Worm (Caenorhabditis elegans) whole organism, L4 larva: ENCODE data around the gene drr-2.

Experiments used
- F26F4.8 ChIP-seq: fragments of 200-800 bp; sonication (Bioruptor generic); conservative IDR thresholded peaks from 2 replicates; pipeline ENCODE4 v1.3.6; 2022; ENCODE audit warnings: missing genetic modification characterization, missing compliant biosample characterization
- F44E2.7 ChIP-seq: fragments of 200-800 bp; sonication (Bioruptor generic); IDR thresholded peaks from 2 replicates; pipeline ENCODE4 v2.1.2; 2022; ENCODE audit warnings: missing genetic modification characterization, missing compliant biosample characterization
- T20F7.1 ChIP-seq: fragments of 200-800 bp; sonication (Bioruptor generic); optimal IDR thresholded peaks from 2 replicates; lab custom pipeline; 2018; ENCODE audit warnings: mild to moderate bottlenecking, missing genetic modification characterization, missing compliant biosample characterization
- Y105C5A.15 ChIP-seq: fragments of 200-800 bp; sonication (Bioruptor generic); IDR thresholded peaks from 2 replicates; pipeline ENCODE4 v1.3.6; 2022; ENCODE audit warnings: missing genetic modification characterization, missing compliant biosample characterization
- Y48G9A.11 ChIP-seq: fragments of 200-800 bp; sonication (Bioruptor generic); IDR thresholded peaks from 2 replicates; pipeline ENCODE4 v1.3.6; 2022; ENCODE audit warnings: missing genetic modification reagents, missing genetic modification characterization, missing compliant biosample characterization
- ZK337.2 ChIP-seq: fragments of 200-800 bp; sonication (Bioruptor generic); IDR thresholded peaks from 2 replicates; pipeline ENCODE4 v1.3.6; 2022; ENCODE audit warnings: missing genetic modification reagents, missing genetic modification characterization, missing compliant biosample characterization
- ZK546.5 ChIP-seq, 2 experiments: sonication (generic microtip); optimal IDR thresholded peaks; 2 replicates each; lab custom pipeline; 2017; ENCODE audit warnings: missing biosample characterization in 2 of 2, missing genetic modification characterization in 2 of 2
- ama-1 ChIP-seq: fragments of 150-350 bp; optimal IDR thresholded peaks from 2 replicates; lab custom pipeline; 2014; ENCODE audit warnings: inconsistent platforms, mixed read lengths
- attf-4 ChIP-seq: sonication (generic microtip); optimal IDR thresholded peaks from 3 replicates; lab custom pipeline; 2017; ENCODE audit warnings: missing biosample characterization, missing genetic modification characterization
- ceh-28 ChIP-seq: fragments of 150-350 bp; optimal IDR thresholded peaks from 2 replicates; lab custom pipeline; 2014; ENCODE audit warnings: missing biosample characterization, missing genetic modification reagents, missing genetic modification characterization
- ceh-32 ChIP-seq: sonication (generic microtip); optimal IDR thresholded peaks from 2 replicates; lab custom pipeline; 2016; ENCODE audit warnings: mild to moderate bottlenecking, missing genetic modification characterization, missing compliant biosample characterization; ENCODE audit not compliant: poor library complexity
- ceh-62 ChIP-seq: sonication (generic microtip); optimal IDR thresholded peaks from 2 replicates; lab custom pipeline; 2017; ENCODE audit warnings: missing biosample characterization, missing genetic modification characterization
- ceh-82 ChIP-seq: sonication (generic microtip); optimal IDR thresholded peaks from 2 replicates; lab custom pipeline; 2017; ENCODE audit warnings: missing biosample characterization, missing genetic modification characterization
- cey-2 ChIP-seq: sonication (generic microtip); optimal IDR thresholded peaks from 3 replicates; lab custom pipeline; 2017; ENCODE audit warnings: missing genetic modification characterization, mild to moderate bottlenecking, missing compliant biosample characterization, antibody characterized with exemption, borderline replicate concordance; ENCODE audit not compliant: insufficient read depth
- ctbp-1 ChIP-seq: fragments of 200-800 bp; sonication (Bioruptor generic); IDR thresholded peaks from 2 replicates; pipeline ENCODE4 v1.3.6; 2022; ENCODE audit warnings: missing genetic modification reagents, missing genetic modification characterization, missing compliant biosample characterization
- dmd-9 ChIP-seq: fragments of 200-800 bp; sonication (Bioruptor generic); IDR thresholded peaks from 2 replicates; pipeline ENCODE4 v1.3.6; 2022; ENCODE audit warnings: missing genetic modification reagents, missing genetic modification characterization, missing compliant biosample characterization
- duxl-1 ChIP-seq: sonication (generic microtip); optimal IDR thresholded peaks from 2 replicates; lab custom pipeline; 2016; ENCODE audit warnings: mild to moderate bottlenecking, missing genetic modification characterization, moderate library complexity, missing compliant biosample characterization; ENCODE audit not compliant: poor library complexity
- dve-1 ChIP-seq: sonication (generic microtip); optimal IDR thresholded peaks from 2 replicates; lab custom pipeline; 2017; ENCODE audit warnings: antibody characterized with exemption, mild to moderate bottlenecking, missing genetic modification characterization, missing compliant biosample characterization; ENCODE audit not compliant: insufficient read depth
- egl-43 ChIP-seq: fragments of 200-800 bp; sonication (Bioruptor generic); IDR thresholded peaks from 2 replicates; pipeline ENCODE4 v1.3.6; 2022; ENCODE audit warnings: missing genetic modification reagents, missing genetic modification characterization, missing compliant biosample characterization
- hmg-1.1 ChIP-seq: fragments of 200-800 bp; sonication (Bioruptor generic); IDR thresholded peaks from 2 replicates; pipeline ENCODE4 v1.3.6; 2022; ENCODE audit warnings: missing genetic modification reagents, missing genetic modification characterization, missing compliant biosample characterization
- lim-7 ChIP-seq: fragments of 200-800 bp; sonication (Bioruptor generic); IDR thresholded peaks from 2 replicates; pipeline ENCODE4 v1.3.6; 2022; ENCODE audit warnings: missing genetic modification characterization, missing compliant biosample characterization
- lin-15B ChIP-seq: fragments of 150-350 bp; sonication (generic microtip); optimal IDR thresholded peaks from 3 replicates; lab custom pipeline; 2014; ENCODE audit warnings: missing biosample characterization, missing genetic modification characterization
- lin-39 ChIP-seq: fragments of 150-350 bp; optimal IDR thresholded peaks from 2 replicates; lab custom pipeline; 2014; ENCODE audit warnings: missing biosample characterization, missing genetic modification reagents, missing genetic modification characterization
- lsy-2 ChIP-seq, 2 experiments: fragments of 150-350 bp in 1 of 2; sonication (generic microtip) in 1 of 2; optimal IDR thresholded peaks; 2 replicates each; lab custom pipeline; 2014 to 2017; ENCODE audit warnings: missing biosample characterization in 2 of 2, missing genetic modification characterization in 2 of 2
- mdt-29 ChIP-seq: fragments of 200-800 bp; sonication (Bioruptor generic); IDR thresholded peaks from 2 replicates; pipeline ENCODE4 v1.3.6; 2022; ENCODE audit warnings: missing genetic modification reagents, missing genetic modification characterization, missing compliant biosample characterization
- mep-1 ChIP-seq: fragments of 150-350 bp; sonication (generic microtip); optimal IDR thresholded peaks from 3 replicates; lab custom pipeline; 2014; ENCODE audit warnings: missing biosample characterization, missing genetic modification characterization
- mes-2 ChIP-seq: sonication (generic microtip); optimal IDR thresholded peaks from 2 replicates; lab custom pipeline; 2016; ENCODE audit warnings: missing genotype, mild to moderate bottlenecking, missing genetic modification characterization, missing compliant biosample characterization; ENCODE audit not compliant: poor library complexity, severe bottlenecking
- mxl-2 ChIP-seq: fragments of 200-800 bp; sonication (Bioruptor generic); conservative IDR thresholded peaks from 2 replicates; pipeline ENCODE4 v1.3.6; 2022; ENCODE audit warnings: missing genetic modification reagents, missing genetic modification characterization, missing compliant biosample characterization
- nhr-10 ChIP-seq: fragments of 150-350 bp; optimal IDR thresholded peaks from 2 replicates; lab custom pipeline; 2014; ENCODE audit warnings: missing biosample characterization, missing genetic modification characterization
- nhr-102 ChIP-seq: sonication (generic microtip); optimal IDR thresholded peaks from 2 replicates; lab custom pipeline; 2016; ENCODE audit warnings: mild to moderate bottlenecking, missing genetic modification characterization, moderate library complexity, missing compliant biosample characterization
- nhr-11 ChIP-seq: fragments of 150-350 bp; optimal IDR thresholded peaks from 2 replicates; lab custom pipeline; 2014; ENCODE audit warnings: missing biosample characterization, missing genetic modification characterization
- nhr-237 ChIP-seq: sonication (generic microtip); optimal IDR thresholded peaks from 2 replicates; lab custom pipeline; 2017; ENCODE audit warnings: missing biosample characterization, missing genetic modification characterization
- nhr-25 ChIP-seq: sonication (generic microtip); optimal IDR thresholded peaks from 2 replicates; lab custom pipeline; 2017; ENCODE audit warnings: missing genetic modification characterization, mild to moderate bottlenecking, missing compliant biosample characterization, antibody characterized with exemption, moderate library complexity, borderline replicate concordance; ENCODE audit not compliant: insufficient read depth
- nhr-28 ChIP-seq: fragments of 150-350 bp; optimal IDR thresholded peaks from 2 replicates; lab custom pipeline; 2014; ENCODE audit warnings: missing biosample characterization, missing genetic modification characterization
- nhr-42 ChIP-seq: fragments of 200-800 bp; sonication (Bioruptor generic); IDR thresholded peaks from 2 replicates; pipeline ENCODE4 v1.3.6; 2022; ENCODE audit warnings: missing genetic modification characterization, missing compliant biosample characterization
- nhr-6 ChIP-seq: fragments of 150-350 bp; optimal IDR thresholded peaks from 2 replicates; lab custom pipeline; 2014; ENCODE audit warnings: missing biosample characterization, missing genetic modification characterization
- pha-4 ChIP-seq, 2 experiments: fragments of 150-350 bp in 1 of 2; fragments of 200-800 bp in 1 of 2; sonication (Bioruptor generic) in 1 of 2; IDR thresholded peaks in 1 of 2; optimal IDR thresholded peaks in 1 of 2; 2 replicates each; pipeline versions ENCODE4 v1.3.6 to Lab custom; 2014 to 2022; ENCODE audit warnings: missing genetic modification characterization in 2 of 2, missing genetic modification reagents in 2 of 2, missing biosample characterization in 1 of 2, missing compliant biosample characterization in 1 of 2
- php-3 ChIP-seq: fragments of 200-800 bp; sonication (Bioruptor generic); IDR thresholded peaks from 2 replicates; pipeline ENCODE4 v1.3.6; 2022; ENCODE audit warnings: missing genetic modification reagents, missing genetic modification characterization, missing compliant biosample characterization
- saeg-2 ChIP-seq: fragments of 200-800 bp; sonication (Bioruptor generic); IDR thresholded peaks from 2 replicates; pipeline ENCODE4 v1.3.6; 2022; ENCODE audit warnings: missing genetic modification reagents, missing genetic modification characterization, missing compliant biosample characterization
- set-16 ChIP-seq: fragments of 200-800 bp; sonication (Bioruptor generic); IDR thresholded peaks from 2 replicates; pipeline ENCODE4 v1.3.6; 2022; ENCODE audit warnings: missing genetic modification reagents, missing genetic modification characterization, missing compliant biosample characterization
- spr-1 ChIP-seq: sonication (generic microtip); optimal IDR thresholded peaks from 2 replicates; lab custom pipeline; 2016; ENCODE audit warnings: mild to moderate bottlenecking, missing genetic modification characterization, missing compliant biosample characterization
- tra-1 ChIP-seq: fragments of 200-800 bp; sonication (Bioruptor generic); IDR thresholded peaks from 2 replicates; pipeline ENCODE4 v1.3.6; 2022; ENCODE audit warnings: missing genetic modification reagents, missing genetic modification characterization, missing compliant biosample characterization
- unc-62 ChIP-seq, 3 experiments: fragments of 150-350 bp in 1 of 3; sonication (generic microtip); optimal IDR thresholded peaks in 2 of 3; peaks in 1 of 3; 1 replicate in 1 of 3; 2 replicates in 2 of 3; lab custom pipeline; 2014 to 2017; ENCODE audit warnings: missing biosample characterization in 3 of 3, missing genetic modification characterization in 3 of 3, missing genetic modification reagents in 3 of 3, missing genotype in 1 of 3
- vab-7 ChIP-seq: fragments of 200-800 bp; sonication (Bioruptor generic); IDR thresholded peaks from 2 replicates; pipeline ENCODE4 v1.3.6; 2022; ENCODE audit warnings: missing genetic modification reagents, missing genetic modification characterization, missing compliant biosample characterization
- zag-1 ChIP-seq: fragments of 150-350 bp; optimal IDR thresholded peaks from 2 replicates; lab custom pipeline; 2014; ENCODE audit warnings: missing biosample characterization, missing genetic modification characterization
- zfp-3 ChIP-seq: fragments of 200-800 bp; sonication (Bioruptor generic); conservative IDR thresholded peaks from 2 replicates; pipeline ENCODE4 v1.3.6; 2022; ENCODE audit warnings: missing genetic modification reagents, missing genetic modification characterization, missing compliant biosample characterization
- zip-2 ChIP-seq: fragments of 150-350 bp; optimal IDR thresholded peaks from 2 replicates; lab custom pipeline; 2014; ENCODE audit warnings: missing biosample characterization, missing genetic modification characterization
- ztf-7 ChIP-seq: fragments of 150-350 bp; optimal IDR thresholded peaks from 2 replicates; lab custom pipeline; 2014; ENCODE audit warnings: missing biosample characterization, missing genetic modification characterization

drr-2 gene

ce11 chrIII:13625650-13626430 is 17.5 kb downstream of the drr-2 start (continued):
- TF ChIP-seq nhr-10 (tag; lab: Kevin White, UChicago) (no peak), zip-2 (tag; lab: Kevin White, UChicago) (no peak), ceh-32 (tag; lab: Kevin White, UChicago) (no peak), unc-62 (GFP tag; optimal IDR thresholded peaks at IDR 0.05 in 1 of 2; lab: Kevin White, UChicago) (peak in 1 of 2 experiments; percentile 91), unc-62 (tag; optimal IDR thresholded peaks at IDR 0.05; lab: Kevin White, UChicago) (no peak), tra-1 (GFP tag; lab: Robert Waterston, UW) (no peak), ceh-62 (tag; lab: Kevin White, UChicago) (no peak), F26F4.8 (GFP tag; lab: Robert Waterston, UW) (no peak), lsy-2 (tag; optimal IDR thresholded peaks at IDR 0.05; lab: Kevin White, UChicago) (peak in 1 of 2 experiments; percentile 16), lim-7 (no peak), ceh-28 (tag; lab: Kevin White, UChicago) (peak; percentile 31), ZK546.5 (tag; optimal IDR thresholded peaks at IDR 0.05; lab: Kevin White, UChicago) (no peak), Y48G9A.11 (GFP tag; lab: Robert Waterston, UW) (no peak), spr-1 (tag; lab: Kevin White, UChicago) (no peak), ztf-7 (tag; lab: Kevin White, UChicago) (no peak), egl-43 (GFP tag; lab: Robert Waterston, UW) (peak; percentile 73), mxl-2 (no peak), nhr-11 (no peak), zag-1 (tag; lab: Kevin White, UChicago) (no peak), attf-4 (tag; lab: Kevin White, UChicago) (no peak), ctbp-1 (GFP tag; lab: Robert Waterston, UW) (no peak), duxl-1 (no peak), lin-39 (tag; lab: Kevin White, UChicago) (no peak), dve-1 (tag; lab: Kevin White, UChicago) (peak; percentile 46), set-16 (GFP tag; lab: Robert Waterston, UW) (peak; percentile 40), nhr-42 (no peak), nhr-28 (tag; lab: Kevin White, UChicago) (no peak), dmd-9 (GFP tag; lab: Robert Waterston, UW) (no peak), cey-2 (tag; lab: Kevin White, UChicago) (no peak), T20F7.1 (GFP tag; lab: Kevin White, UChicago) (no peak), nhr-25 (no peak), php-3 (GFP tag; lab: Robert Waterston, UW) (peak; percentile 33; the same call in 1 of the 2 replicates), F44E2.7 (GFP tag; lab: Robert Waterston, UW) (no peak), ceh-82 (tag; lab: Kevin White, UChicago) (no peak), mdt-29 (no peak), Y105C5A.15 (GFP tag; lab: Robert Waterston, UW) (no peak), nhr-6 (tag; lab: Kevin White, UChicago) (no peak), pha-4 (GFP tag; IDR thresholded peaks at IDR 0.05; lab: Robert Waterston, UW) (no peak), pha-4 (tag; optimal IDR thresholded peaks at IDR 0.05; lab: Kevin White, UChicago) (no peak), ama-1 (peak; percentile 25), vab-7 (GFP tag; lab: Robert Waterston, UW) (no peak), nhr-237 (tag; lab: Kevin White, UChicago) (no peak), ZK337.2 (no peak), mep-1 (no peak), hmg-1.1 (no peak), lin-15B (no peak), zfp-3 (peak; percentile 68), mes-2 (tag; lab: Kevin White, UChicago) (no peak), nhr-102 (tag; lab: Kevin White, UChicago) (peak; percentile 31), saeg-2 (GFP tag; lab: Robert Waterston, UW) (0 out of 2 replicates have a peak, but pooled peaks have one; percentile 12)
